Fruit fly (Drosophila melanogaster) whole organism, embryonic: Measurements from ENCODE around the gene Polr3E.

Experiments
- Asciz ChIP-seq: fragments of 200-800 bp; sonication (Bioruptor generic); optimal IDR thresholded peaks from 2 replicates; lab custom pipeline; 2017; ENCODE audit warnings: missing biosample characterization, mild to moderate bottlenecking, missing genetic modification characterization, missing genetic modification reagents
- Atf3 ChIP-seq: fragments of 200-800 bp; sonication (Bioruptor generic); optimal IDR thresholded peaks from 3 replicates; lab custom pipeline; 2016; ENCODE audit warnings: missing biosample characterization, missing genetic modification characterization
- C15 ChIP-seq: fragments of 200-800 bp; sonication (Bioruptor generic); IDR thresholded peaks from 3 replicates; pipeline ENCODE4 v1.3.6; 2022; ENCODE audit warnings: missing biosample characterization, missing genetic modification characterization
- CG10462 ChIP-seq: fragments of 200-800 bp; sonication (Bioruptor generic); optimal IDR thresholded peaks from 2 replicates; lab custom pipeline; 2016; ENCODE audit warnings: missing biosample characterization, missing genetic modification characterization
- CG10543 ChIP-seq: fragments of 200-800 bp; sonication (Bioruptor generic); optimal IDR thresholded peaks from 3 replicates; lab custom pipeline; 2017; ENCODE audit warnings: missing biosample characterization, mild to moderate bottlenecking, missing genetic modification characterization, moderate library complexity
- CG11093 ChIP-seq: fragments of 200-800 bp; sonication (Bioruptor generic); IDR thresholded peaks from 3 replicates; pipeline ENCODE4 v1.3.6; 2022; ENCODE audit warnings: missing biosample characterization, missing genetic modification characterization
- CG13424 ChIP-seq: fragments of 200-800 bp; sonication (Bioruptor generic); optimal IDR thresholded peaks from 2 replicates; lab custom pipeline; 2019; ENCODE audit warnings: missing biosample characterization, mild to moderate bottlenecking, missing genetic modification characterization, moderate library complexity
- CG15011 ChIP-seq: fragments of 200-800 bp; sonication (Bioruptor generic); optimal IDR thresholded peaks from 3 replicates; lab custom pipeline; 2018; ENCODE audit warnings: missing biosample characterization, mild to moderate bottlenecking, missing genetic modification characterization
- CG15696 ChIP-seq: fragments of 200-800 bp; sonication (Bioruptor generic); optimal IDR thresholded peaks from 2 replicates; lab custom pipeline; 2019; ENCODE audit warnings: missing biosample characterization, mild to moderate bottlenecking, missing genetic modification characterization, moderate library complexity
- CG16779 ChIP-seq: fragments of 200-800 bp; sonication (Bioruptor generic); IDR thresholded peaks from 2 replicates; pipeline ENCODE4 v1.3.6; 2022; ENCODE audit warnings: missing biosample characterization, missing genetic modification characterization
- CG1832 ChIP-seq: fragments of 200-800 bp; sonication (Bioruptor generic); optimal IDR thresholded peaks from 2 replicates; lab custom pipeline; 2017; ENCODE audit warnings: missing biosample characterization, mild to moderate bottlenecking, missing genetic modification characterization, inconsistent platforms
- CG31441 ChIP-seq: fragments of 200-800 bp; sonication (Bioruptor generic); IDR thresholded peaks from 2 replicates; pipeline ENCODE4 v1.3.6; 2022; ENCODE audit warnings: missing biosample characterization, missing genetic modification characterization
- CG33557 ChIP-seq: fragments of 200-800 bp; sonication (Bioruptor generic); optimal IDR thresholded peaks from 2 replicates; lab custom pipeline; 2019; ENCODE audit warnings: missing biosample characterization, mild to moderate bottlenecking, missing genetic modification characterization, moderate library complexity
- CG5180 ChIP-seq: fragments of 200-800 bp; sonication (Bioruptor generic); optimal IDR thresholded peaks from 3 replicates; lab custom pipeline; 2017; ENCODE audit warnings: missing biosample characterization, missing genetic modification characterization, mild to moderate bottlenecking, moderate library complexity, missing genetic modification reagents
- CG5245 ChIP-seq: fragments of 200-800 bp; sonication (Bioruptor generic); optimal IDR thresholded peaks from 3 replicates; lab custom pipeline; 2016; ENCODE audit warnings: missing biosample characterization, missing genetic modification characterization
- CG6175 ChIP-seq: fragments of 200-800 bp; sonication (Bioruptor generic); IDR thresholded peaks from 3 replicates; pipeline ENCODE4 v1.3.6; 2022; ENCODE audit warnings: missing biosample characterization, missing genetic modification characterization
- CG6683 ChIP-seq: fragments of 200-800 bp; sonication (Bioruptor generic); optimal IDR thresholded peaks from 2 replicates; lab custom pipeline; 2017; ENCODE audit warnings: missing biosample characterization, mild to moderate bottlenecking, missing genetic modification characterization, missing genetic modification reagents
- CG6813 ChIP-seq: fragments of 200-800 bp; sonication (Bioruptor generic); optimal IDR thresholded peaks from 2 replicates; lab custom pipeline; 2017; ENCODE audit warnings: missing biosample characterization, missing genetic modification characterization, mild to moderate bottlenecking, moderate library complexity, missing genetic modification reagents
- CG6854 ChIP-seq: fragments of 200-800 bp; sonication (Bioruptor generic); optimal IDR thresholded peaks from 3 replicates; lab custom pipeline; 2017; ENCODE audit warnings: missing biosample characterization, mild to moderate bottlenecking, missing genetic modification characterization
- CG9727 ChIP-seq: fragments of 200-800 bp; sonication (Bioruptor generic); optimal IDR thresholded peaks from 3 replicates; lab custom pipeline; 2017; ENCODE audit warnings: missing biosample characterization, mild to moderate bottlenecking, missing genetic modification characterization
- Dip2 ChIP-seq: fragments of 200-800 bp; sonication (Bioruptor generic); IDR thresholded peaks from 2 replicates; pipeline ENCODE4 v1.3.6; 2022; ENCODE audit warnings: missing biosample characterization, missing genetic modification characterization
- Dll ChIP-seq: fragments of 200-800 bp; sonication (Bioruptor generic); IDR thresholded peaks from 4 replicates; pipeline ENCODE4 v1.3.6; 2022; ENCODE audit warnings: missing biosample characterization, missing genetic modification characterization; ENCODE audit not compliant: partially characterized antibody
- HLHmδ ChIP-seq: fragments of 200-800 bp; sonication (Bioruptor generic); optimal IDR thresholded peaks from 2 replicates; lab custom pipeline; 2018; ENCODE audit warnings: missing biosample characterization, mild to moderate bottlenecking, missing genetic modification characterization, moderate library complexity
- Lhr ChIP-seq: fragments of 200-800 bp; sonication (Bioruptor generic); optimal IDR thresholded peaks from 3 replicates; lab custom pipeline; 2017; ENCODE audit warnings: mild to moderate bottlenecking, missing biosample characterization, missing genetic modification reagents, missing genetic modification characterization
- MESR4 ChIP-seq: fragments of 200-800 bp; sonication (Bioruptor generic); optimal IDR thresholded peaks from 2 replicates; lab custom pipeline; 2018; ENCODE audit warnings: missing biosample characterization, mild to moderate bottlenecking, missing genetic modification characterization, moderate library complexity
- PHDP ChIP-seq: fragments of 200-800 bp; sonication (Bioruptor generic); optimal IDR thresholded peaks from 3 replicates; lab custom pipeline; 2018; ENCODE audit warnings: missing biosample characterization, mild to moderate bottlenecking, missing genetic modification characterization, moderate library complexity
- Tbp ChIP-seq: fragments of >200 bp; optimal IDR thresholded peaks from 2 replicates; lab custom pipeline; 2018; ENCODE audit warnings: missing biosample characterization, missing genetic modification characterization
- Xrp1 ChIP-seq: fragments of 200-800 bp; sonication (Bioruptor generic); IDR thresholded peaks from 2 replicates; pipeline ENCODE4 v1.3.6; 2022; ENCODE audit warnings: missing biosample characterization, missing genetic modification characterization
- abd-A ChIP-seq: fragments of 200-800 bp; sonication (Bioruptor generic); optimal IDR thresholded peaks from 3 replicates; lab custom pipeline; 2019; ENCODE audit warnings: missing biosample characterization, mild to moderate bottlenecking, missing genetic modification characterization, moderate library complexity
- bab2 ChIP-seq: fragments of 200-800 bp; sonication (Bioruptor generic); optimal IDR thresholded peaks from 2 replicates; lab custom pipeline; 2016; ENCODE audit warnings: missing biosample characterization, missing genetic modification characterization
- bbx ChIP-seq: fragments of 200-800 bp; sonication (Bioruptor generic); IDR thresholded peaks from 2 replicates; pipeline ENCODE4 v1.3.6; 2022; ENCODE audit warnings: missing biosample characterization, missing genetic modification characterization; ENCODE audit not compliant: partially characterized antibody
- br ChIP-seq: fragments of >200 bp; optimal IDR thresholded peaks from 2 replicates; lab custom pipeline; 2017
- cad ChIP-seq: fragments of >200 bp; optimal IDR thresholded peaks from 2 replicates; lab custom pipeline; 2017; ENCODE audit warnings: missing biosample characterization, missing genetic modification characterization
- chm ChIP-seq: fragments of 200-800 bp; sonication (Bioruptor generic); IDR thresholded peaks from 2 replicates; pipeline ENCODE4 v1.3.6; 2022; ENCODE audit warnings: missing biosample characterization, missing genetic modification characterization
- crc ChIP-seq: fragments of 200-800 bp; sonication (Bioruptor generic); optimal IDR thresholded peaks from 2 replicates; lab custom pipeline; 2016; ENCODE audit warnings: missing biosample characterization, missing genetic modification characterization
- ems ChIP-seq: fragments of 200-800 bp; sonication (Bioruptor generic); optimal IDR thresholded peaks from 3 replicates; lab custom pipeline; 2016; ENCODE audit warnings: missing biosample characterization, missing genetic modification characterization
- exex ChIP-seq: fragments of 200-800 bp; sonication (Bioruptor generic); optimal IDR thresholded peaks from 4 replicates; lab custom pipeline; 2018; ENCODE audit warnings: missing biosample characterization, mild to moderate bottlenecking, missing genetic modification characterization, moderate library complexity
- fu2 ChIP-seq: fragments of 200-800 bp; sonication (Bioruptor generic); optimal IDR thresholded peaks from 2 replicates; lab custom pipeline; 2016; ENCODE audit warnings: missing biosample characterization, missing genetic modification characterization
- grn ChIP-seq: fragments of 200-800 bp; sonication (Bioruptor generic); optimal IDR thresholded peaks from 3 replicates; lab custom pipeline; 2017; ENCODE audit warnings: missing biosample characterization, missing genetic modification characterization
- jumu ChIP-seq: fragments of 200-800 bp; sonication (Bioruptor generic); optimal IDR thresholded peaks from 3 replicates; lab custom pipeline; 2016; ENCODE audit warnings: missing biosample characterization, missing genetic modification characterization
- kni ChIP-seq: fragments of 200-800 bp; sonication (Bioruptor generic); optimal IDR thresholded peaks from 3 replicates; lab custom pipeline; 2017; ENCODE audit warnings: mild to moderate bottlenecking, missing biosample characterization, missing genetic modification reagents, missing genetic modification characterization
- luna ChIP-seq: fragments of 200-800 bp; sonication (Bioruptor generic); optimal IDR thresholded peaks from 2 replicates; lab custom pipeline; 2016; ENCODE audit warnings: missing biosample characterization, missing genetic modification characterization
- mld ChIP-seq: fragments of 200-800 bp; sonication (Bioruptor generic); IDR thresholded peaks from 3 replicates; pipeline ENCODE4 v1.3.6; 2022; ENCODE audit warnings: missing biosample characterization, missing genetic modification characterization; ENCODE audit not compliant: partially characterized antibody
- p53 ChIP-seq: fragments of 200-800 bp; sonication (Bioruptor generic); optimal IDR thresholded peaks from 2 replicates; lab custom pipeline; 2016; ENCODE audit warnings: missing biosample characterization, missing genetic modification characterization
- psq ChIP-seq: fragments of 200-800 bp; sonication (Bioruptor generic); optimal IDR thresholded peaks from 2 replicates; lab custom pipeline; 2017; ENCODE audit warnings: missing biosample characterization, missing genetic modification characterization
- repo ChIP-seq: fragments of 200-800 bp; sonication (Bioruptor generic); optimal IDR thresholded peaks from 2 replicates; lab custom pipeline; 2016; ENCODE audit warnings: missing biosample characterization, missing genetic modification characterization
- row ChIP-seq: fragments of 200-800 bp; sonication (Bioruptor generic); IDR thresholded peaks from 3 replicates; pipeline ENCODE4 v1.3.6; 2022; ENCODE audit warnings: missing biosample characterization, missing genetic modification characterization
- schlank ChIP-seq: fragments of 200-800 bp; sonication (Bioruptor generic); optimal IDR thresholded peaks from 2 replicates; lab custom pipeline; 2018; ENCODE audit warnings: missing biosample characterization, mild to moderate bottlenecking, missing genetic modification characterization
- sens-2 ChIP-seq: fragments of 200-800 bp; sonication (Bioruptor generic); IDR thresholded peaks from 2 replicates; pipeline ENCODE4 v1.3.6; 2022; ENCODE audit warnings: missing biosample characterization, missing genetic modification characterization

Polr3E gene

dm6 chr3L:21031093-21031930, at the start of gene Polr3E, which contains the start of gene CG10584 (continued):
- TF ChIP-seq jumu: no peak
- peak; percentile 84 for TF ChIP-seq CG6175 (GFP tag; lab: Robert Waterston, UW)
- peak; percentile 91 for TF ChIP-seq CG6854
- no peak for TF ChIP-seq cad (GFP tag; lab: Kevin White, UChicago)
- TF ChIP-seq CG15011 (GFP tag; lab: Kevin White, UChicago): peak; percentile 79
- TF ChIP-seq CG10462 (GFP tag; lab: Kevin White, UChicago): peak; percentile 84
- peak; percentile 17 for TF ChIP-seq fu2 (GFP tag; lab: Kevin White, UChicago)
- TF ChIP-seq chm: peak; percentile 28
- peak; percentile 41 for TF ChIP-seq ems (GFP tag; lab: Kevin White, UChicago)
- peak; percentile 95 for TF ChIP-seq CG15696 (tag; lab: Kevin White, UChicago)
- peak; percentile 86 for TF ChIP-seq Xrp1 (GFP tag; lab: Robert Waterston, UW)
- peak; percentile 96 for TF ChIP-seq CG9727
- TF ChIP-seq Asciz: peak; percentile 90
- TF ChIP-seq luna (GFP tag; lab: Kevin White, UChicago): no peak
- peak; percentile 49 for TF ChIP-seq crc (GFP tag; lab: Kevin White, UChicago)
- TF ChIP-seq CG6813 (GFP tag; lab: Kevin White, UChicago): peak; percentile 93
- no peak for TF ChIP-seq CG1832 (GFP tag; lab: Kevin White, UChicago)
- peak; percentile 46; the same call in 3 of the 4 replicates for TF ChIP-seq Dll (GFP tag; lab: Robert Waterston, UW)
- no peak for TF ChIP-seq Tbp (GFP tag; lab: Kevin White, UChicago)
- TF ChIP-seq CG31441 (GFP tag; lab: Robert Waterston, UW): peak; percentile 98
- no peak for TF ChIP-seq bbx (GFP tag; lab: Robert Waterston, UW)
- peak; percentile 63 for TF ChIP-seq Lhr (GFP tag; lab: Kevin White, UChicago)
- peak; percentile 45; the same call in 1 of the 2 replicates for TF ChIP-seq sens-2
- peak; percentile 72 for TF ChIP-seq kni (GFP tag; lab: Kevin White, UChicago)
- no peak for TF ChIP-seq repo (GFP tag; lab: Kevin White, UChicago)
- TF ChIP-seq CG13424 (tag; lab: Kevin White, UChicago): peak; percentile 97
- peak; percentile 96 for TF ChIP-seq CG33557 (GFP tag; lab: Kevin White, UChicago)
- TF ChIP-seq HLHmδ (GFP tag; lab: Kevin White, UChicago): no peak
- TF ChIP-seq psq (GFP tag; lab: Kevin White, UChicago): peak; percentile 80
- peak; percentile 85 for TF ChIP-seq CG5180 (GFP tag; lab: Kevin White, UChicago)
- TF ChIP-seq CG16779: no peak
- TF ChIP-seq C15 (GFP tag; lab: Robert Waterston, UW): peak; percentile 56; the same call in 2 of the 3 replicates
- peak; percentile 76 for TF ChIP-seq exex (tag; lab: Kevin White, UChicago)
- peak; percentile 98 for TF ChIP-seq CG10543
- TF ChIP-seq schlank (tag; lab: Kevin White, UChicago): peak; percentile 73
- TF ChIP-seq Atf3 (GFP tag; lab: Kevin White, UChicago): no peak
- TF ChIP-seq row (GFP tag; lab: Robert Waterston, UW): peak; percentile 95
- TF ChIP-seq Dip2 (GFP tag; lab: Robert Waterston, UW): no peak
- peak; percentile 59 for TF ChIP-seq CG5245 (GFP tag; lab: Kevin White, UChicago)
- peak; percentile 88 for TF ChIP-seq CG6683 (GFP tag; lab: Kevin White, UChicago)
- TF ChIP-seq CG11093 (GFP tag; lab: Robert Waterston, UW): peak; percentile 54; the same call in 2 of the 3 replicates
- peak; percentile 69 for TF ChIP-seq MESR4
- peak; percentile 22 for TF ChIP-seq bab2 (GFP tag; lab: Kevin White, UChicago)
- TF ChIP-seq p53: no peak
- TF ChIP-seq grn: no peak
- no peak for TF ChIP-seq mld
- TF ChIP-seq abd-A (tag; lab: Kevin White, UChicago): peak; percentile 37
- TF ChIP-seq PHDP (tag; lab: Kevin White, UChicago): peak; percentile 94
- TF ChIP-seq br: no peak
